Worm (Caenorhabditis elegans) whole organism, L4 larva: ENCODE results near the gene F08F1.9.

Experiments
- D1046.2 ChIP-seq: fragments of 200-800 bp; sonication (Bioruptor generic); IDR thresholded peaks from 2 replicates; pipeline ENCODE4 v1.3.6; 2022; ENCODE audit warnings: missing genetic modification characterization, missing compliant biosample characterization
- F26F4.8 ChIP-seq: fragments of 200-800 bp; sonication (Bioruptor generic); conservative IDR thresholded peaks from 2 replicates; pipeline ENCODE4 v1.3.6; 2022; ENCODE audit warnings: missing genetic modification characterization, missing compliant biosample characterization
- F37D6.2 ChIP-seq: sonication (generic microtip); optimal IDR thresholded peaks from 2 replicates; lab custom pipeline; 2016; ENCODE audit warnings: mild to moderate bottlenecking, missing genetic modification characterization, missing compliant biosample characterization
- F44E2.7 ChIP-seq: fragments of 200-800 bp; sonication (Bioruptor generic); IDR thresholded peaks from 2 replicates; pipeline ENCODE4 v2.1.2; 2022; ENCODE audit warnings: missing genetic modification characterization, missing compliant biosample characterization
- Y105C5A.15 ChIP-seq: fragments of 200-800 bp; sonication (Bioruptor generic); IDR thresholded peaks from 2 replicates; pipeline ENCODE4 v1.3.6; 2022; ENCODE audit warnings: missing genetic modification characterization, missing compliant biosample characterization
- ZK337.2 ChIP-seq: fragments of 200-800 bp; sonication (Bioruptor generic); IDR thresholded peaks from 2 replicates; pipeline ENCODE4 v1.3.6; 2022; ENCODE audit warnings: missing genetic modification reagents, missing genetic modification characterization, missing compliant biosample characterization
- aha-1 ChIP-seq: fragments of 150-350 bp; peaks from one replicate; lab custom pipeline; 2014; ENCODE audit warnings: missing biosample characterization, missing genetic modification characterization
- ama-1 ChIP-seq: fragments of 150-350 bp; optimal IDR thresholded peaks from 2 replicates; lab custom pipeline; 2014; ENCODE audit warnings: inconsistent platforms, mixed read lengths
- arid-1 ChIP-seq: fragments of 200-800 bp; sonication (Bioruptor generic); conservative IDR thresholded peaks from 2 replicates; pipeline ENCODE4 v1.3.6; 2022; ENCODE audit warnings: missing genetic modification reagents, missing genetic modification characterization, missing compliant biosample characterization
- attf-4 ChIP-seq: sonication (generic microtip); optimal IDR thresholded peaks from 3 replicates; lab custom pipeline; 2017; ENCODE audit warnings: missing biosample characterization, missing genetic modification characterization
- ceh-32 ChIP-seq: sonication (generic microtip); optimal IDR thresholded peaks from 2 replicates; lab custom pipeline; 2016; ENCODE audit warnings: mild to moderate bottlenecking, missing genetic modification characterization, missing compliant biosample characterization; ENCODE audit not compliant: poor library complexity
- ces-1 ChIP-seq: fragments of 150-350 bp; sonication (generic microtip); optimal IDR thresholded peaks from 4 replicates; lab custom pipeline; 2014; ENCODE audit warnings: missing biosample characterization, missing genetic modification reagents, missing genetic modification characterization
- daf-12 ChIP-seq: fragments of 150-350 bp; optimal IDR thresholded peaks from 2 replicates; lab custom pipeline; 2014; ENCODE audit warnings: missing biosample characterization, missing genetic modification reagents, missing genetic modification characterization
- daf-19 ChIP-seq: fragments of 200-800 bp; sonication (Bioruptor generic); conservative IDR thresholded peaks from 2 replicates; pipeline ENCODE4 v1.3.6; 2022; ENCODE audit warnings: missing genetic modification characterization, missing compliant biosample characterization
- dmd-6 ChIP-seq: fragments of 200-800 bp; sonication (Bioruptor generic); IDR thresholded peaks from 2 replicates; pipeline ENCODE4 v1.3.6; 2022; ENCODE audit warnings: missing genetic modification reagents, missing genetic modification characterization, missing compliant biosample characterization
- dmd-8 ChIP-seq: fragments of 200-800 bp; sonication (Bioruptor generic); IDR thresholded peaks from 2 replicates; pipeline ENCODE4 v1.3.6; 2022; ENCODE audit warnings: missing genetic modification characterization, missing compliant biosample characterization
- dpl-1 ChIP-seq: fragments of 150-350 bp; optimal IDR thresholded peaks from 2 replicates; lab custom pipeline; 2014; ENCODE audit warnings: missing biosample characterization, missing genetic modification reagents, missing genetic modification characterization
- dve-1 ChIP-seq: sonication (generic microtip); optimal IDR thresholded peaks from 2 replicates; lab custom pipeline; 2017; ENCODE audit warnings: antibody characterized with exemption, mild to moderate bottlenecking, missing genetic modification characterization, missing compliant biosample characterization; ENCODE audit not compliant: insufficient read depth
- egl-43 ChIP-seq: fragments of 200-800 bp; sonication (Bioruptor generic); IDR thresholded peaks from 2 replicates; pipeline ENCODE4 v1.3.6; 2022; ENCODE audit warnings: missing genetic modification reagents, missing genetic modification characterization, missing compliant biosample characterization
- fos-1 ChIP-seq: fragments of 150-350 bp; optimal IDR thresholded peaks from 2 replicates; lab custom pipeline; 2014; ENCODE audit warnings: missing biosample characterization, missing genetic modification characterization
- hlh-11 ChIP-seq: fragments of 200-800 bp; sonication (Bioruptor generic); optimal IDR thresholded peaks from 2 replicates; lab custom pipeline; 2018; ENCODE audit warnings: mild to moderate bottlenecking, missing genetic modification characterization, missing compliant biosample characterization
- jun-1 ChIP-seq: fragments of 150-350 bp; optimal IDR thresholded peaks from 2 replicates; lab custom pipeline; 2014; ENCODE audit warnings: missing biosample characterization, missing genetic modification reagents, missing genetic modification characterization
- lim-7 ChIP-seq: fragments of 200-800 bp; sonication (Bioruptor generic); IDR thresholded peaks from 2 replicates; pipeline ENCODE4 v1.3.6; 2022; ENCODE audit warnings: missing genetic modification characterization, missing compliant biosample characterization
- lin-1 ChIP-seq: fragments of 200-800 bp; sonication (Bioruptor generic); IDR thresholded peaks from 2 replicates; pipeline ENCODE4 v1.3.6; 2022; ENCODE audit warnings: missing genetic modification reagents, missing genetic modification characterization, missing compliant biosample characterization
- lir-3 ChIP-seq: sonication (generic microtip); optimal IDR thresholded peaks from 2 replicates; lab custom pipeline; 2016; ENCODE audit warnings: mild to moderate bottlenecking, missing genetic modification characterization, missing compliant biosample characterization
- madf-5 ChIP-seq, 2 experiments: fragments of 200-800 bp; sonication (Bioruptor generic); IDR thresholded peaks; 2 replicates each; pipeline ENCODE4 v1.3.6; 2022; ENCODE audit warnings: missing compliant biosample characterization in 2 of 2, missing genetic modification characterization in 2 of 2
- mdt-29 ChIP-seq: fragments of 200-800 bp; sonication (Bioruptor generic); IDR thresholded peaks from 2 replicates; pipeline ENCODE4 v1.3.6; 2022; ENCODE audit warnings: missing genetic modification reagents, missing genetic modification characterization, missing compliant biosample characterization
- mes-2 ChIP-seq: sonication (generic microtip); optimal IDR thresholded peaks from 2 replicates; lab custom pipeline; 2016; ENCODE audit warnings: missing genotype, mild to moderate bottlenecking, missing genetic modification characterization, missing compliant biosample characterization; ENCODE audit not compliant: poor library complexity, severe bottlenecking
- mxl-2 ChIP-seq: fragments of 200-800 bp; sonication (Bioruptor generic); conservative IDR thresholded peaks from 2 replicates; pipeline ENCODE4 v1.3.6; 2022; ENCODE audit warnings: missing genetic modification reagents, missing genetic modification characterization, missing compliant biosample characterization
- nhr-102 ChIP-seq: sonication (generic microtip); optimal IDR thresholded peaks from 2 replicates; lab custom pipeline; 2016; ENCODE audit warnings: mild to moderate bottlenecking, missing genetic modification characterization, moderate library complexity, missing compliant biosample characterization
- nhr-11 ChIP-seq: fragments of 150-350 bp; optimal IDR thresholded peaks from 2 replicates; lab custom pipeline; 2014; ENCODE audit warnings: missing biosample characterization, missing genetic modification characterization
- nhr-111 ChIP-seq: fragments of 200-800 bp; sonication (Bioruptor generic); optimal IDR thresholded peaks from 2 replicates; lab custom pipeline; 2018; ENCODE audit warnings: mild to moderate bottlenecking, missing genetic modification characterization, missing compliant biosample characterization
- nhr-28 ChIP-seq: fragments of 150-350 bp; optimal IDR thresholded peaks from 2 replicates; lab custom pipeline; 2014; ENCODE audit warnings: missing biosample characterization, missing genetic modification characterization
- nhr-42 ChIP-seq: fragments of 200-800 bp; sonication (Bioruptor generic); IDR thresholded peaks from 2 replicates; pipeline ENCODE4 v1.3.6; 2022; ENCODE audit warnings: missing genetic modification characterization, missing compliant biosample characterization
- nhr-48 ChIP-seq: sonication (generic microtip); optimal IDR thresholded peaks from 2 replicates; lab custom pipeline; 2016; ENCODE audit warnings: mild to moderate bottlenecking, missing genetic modification characterization, missing compliant biosample characterization
- nhr-6 ChIP-seq: fragments of 150-350 bp; optimal IDR thresholded peaks from 2 replicates; lab custom pipeline; 2014; ENCODE audit warnings: missing biosample characterization, missing genetic modification characterization
- set-16 ChIP-seq: fragments of 200-800 bp; sonication (Bioruptor generic); IDR thresholded peaks from 2 replicates; pipeline ENCODE4 v1.3.6; 2022; ENCODE audit warnings: missing genetic modification reagents, missing genetic modification characterization, missing compliant biosample characterization
- snpc-1.2 ChIP-seq: fragments of 200-800 bp; sonication (Bioruptor generic); IDR thresholded peaks from 2 replicates; pipeline ENCODE4 v1.3.6; 2022; ENCODE audit warnings: missing genetic modification reagents, missing genetic modification characterization, missing compliant biosample characterization
- tra-1 ChIP-seq: fragments of 200-800 bp; sonication (Bioruptor generic); IDR thresholded peaks from 2 replicates; pipeline ENCODE4 v1.3.6; 2022; ENCODE audit warnings: missing genetic modification reagents, missing genetic modification characterization, missing compliant biosample characterization
- unc-130 ChIP-seq: sonication (generic microtip); optimal IDR thresholded peaks from 2 replicates; lab custom pipeline; 2016; ENCODE audit warnings: missing genetic modification reagents, missing genetic modification characterization, missing compliant biosample characterization
- unc-39 ChIP-seq: sonication (generic microtip); optimal IDR thresholded peaks from 2 replicates; lab custom pipeline; 2017; ENCODE audit warnings: missing biosample characterization, missing genetic modification characterization
- unc-62 ChIP-seq, 3 experiments: fragments of 150-350 bp in 1 of 3; sonication (generic microtip); optimal IDR thresholded peaks in 2 of 3; peaks in 1 of 3; 1 replicate in 1 of 3; 2 replicates in 2 of 3; lab custom pipeline; 2014 to 2017; ENCODE audit warnings: missing biosample characterization in 3 of 3, missing genetic modification characterization in 3 of 3, missing genetic modification reagents in 3 of 3, missing genotype in 1 of 3
- vab-7 ChIP-seq: fragments of 200-800 bp; sonication (Bioruptor generic); IDR thresholded peaks from 2 replicates; pipeline ENCODE4 v1.3.6; 2022; ENCODE audit warnings: missing genetic modification reagents, missing genetic modification characterization, missing compliant biosample characterization
- zfp-2 ChIP-seq: sonication (generic microtip); optimal IDR thresholded peaks from 2 replicates; lab custom pipeline; 2016; ENCODE audit warnings: mild to moderate bottlenecking, missing genetic modification characterization, missing compliant biosample characterization
- zip-11 ChIP-seq: fragments of 200-800 bp; sonication (Bioruptor generic); IDR thresholded peaks from 2 replicates; pipeline ENCODE4 v1.3.6; 2022; ENCODE audit warnings: missing genetic modification characterization, missing compliant biosample characterization
- ztf-11 ChIP-seq: fragments of 150-350 bp; optimal IDR thresholded peaks from 2 replicates; lab custom pipeline; 2014; ENCODE audit warnings: missing biosample characterization, missing genetic modification characterization
- ztf-7 ChIP-seq: fragments of 150-350 bp; optimal IDR thresholded peaks from 2 replicates; lab custom pipeline; 2014; ENCODE audit warnings: missing biosample characterization, missing genetic modification characterization

Gene F08F1.9

DNA sequence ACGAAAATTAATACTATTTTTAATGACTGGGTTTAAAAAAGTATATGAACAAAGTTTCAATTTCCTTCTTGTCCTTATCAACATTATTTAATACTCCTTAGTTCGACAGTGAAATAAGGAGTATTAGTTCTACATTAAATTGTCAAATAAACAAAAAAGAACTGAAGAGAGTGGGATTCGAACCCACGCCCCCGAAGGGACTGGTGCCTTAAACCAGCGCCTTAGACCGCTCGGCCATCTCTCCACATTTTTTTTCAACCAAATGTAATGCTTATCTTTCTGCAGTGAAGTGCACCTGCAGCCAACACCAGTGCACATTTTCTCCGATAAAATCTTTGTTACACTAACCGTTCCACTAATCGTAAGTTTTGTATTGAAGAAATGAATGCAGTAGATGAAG lies 8.6 kb upstream of the F08F1.9 start (continued):
- TF ChIP-seq arid-1 (GFP tag; lab: Robert Waterston, UW) = 0 out of 2 replicates have a peak, but pooled peaks have one; percentile 39
- no peak for TF ChIP-seq nhr-28 (tag; lab: Kevin White, UChicago)
- TF ChIP-seq dpl-1 (GFP tag; lab: Kevin White, UChicago) = no peak
- TF ChIP-seq hlh-11 (tag; lab: Kevin White, UChicago) = no peak
- TF ChIP-seq dmd-6 (GFP tag; lab: Robert Waterston, UW) = no peak
- no peak for TF ChIP-seq Y105C5A.15
- no peak for TF ChIP-seq nhr-102 (tag; lab: Kevin White, UChicago)
- TF ChIP-seq D1046.2 (GFP tag; lab: Robert Waterston, UW) = no peak
- no peak for TF ChIP-seq nhr-11 (tag; lab: Kevin White, UChicago)
- peak; percentile 40; the same call in 1 of the 2 replicates for TF ChIP-seq tra-1
- no peak for TF ChIP-seq zip-11
- TF ChIP-seq mes-2 (tag; lab: Kevin White, UChicago) = peak; percentile 50
- TF ChIP-seq zfp-2 (tag; lab: Kevin White, UChicago) = no peak
- TF ChIP-seq daf-12 = no peak
- TF ChIP-seq vab-7 (GFP tag; lab: Robert Waterston, UW) = peak; percentile 47; the same call in 1 of the 2 replicates
- no peak for TF ChIP-seq lir-3 (tag; lab: Kevin White, UChicago)
- no peak for TF ChIP-seq ces-1 (GFP tag; lab: Kevin White, UChicago)
- TF ChIP-seq nhr-111 (GFP tag; lab: Kevin White, UChicago) = no peak
- no peak for TF ChIP-seq set-16 (GFP tag; lab: Robert Waterston, UW)
- no peak for TF ChIP-seq jun-1
- no peak for TF ChIP-seq ztf-7 (tag; lab: Kevin White, UChicago)
- no peak for TF ChIP-seq nhr-48
- TF ChIP-seq dve-1 (tag; lab: Kevin White, UChicago) = peak; percentile 46
- TF ChIP-seq mdt-29 (GFP tag; lab: Robert Waterston, UW) = no peak
- TF ChIP-seq unc-130 (GFP tag; lab: Kevin White, UChicago) = no peak
- no peak for TF ChIP-seq fos-1 (tag; lab: Kevin White, UChicago)
- no peak for TF ChIP-seq lin-1 (GFP tag; lab: Robert Waterston, UW)
- no peak for TF ChIP-seq mxl-2 (GFP tag; lab: Robert Waterston, UW)
- no peak for TF ChIP-seq madf-5 (GFP tag; IDR thresholded peaks at IDR 0.05; lab: Robert Waterston, UW)
- no peak for TF ChIP-seq ama-1
- no peak for TF ChIP-seq ztf-11

DNA sequence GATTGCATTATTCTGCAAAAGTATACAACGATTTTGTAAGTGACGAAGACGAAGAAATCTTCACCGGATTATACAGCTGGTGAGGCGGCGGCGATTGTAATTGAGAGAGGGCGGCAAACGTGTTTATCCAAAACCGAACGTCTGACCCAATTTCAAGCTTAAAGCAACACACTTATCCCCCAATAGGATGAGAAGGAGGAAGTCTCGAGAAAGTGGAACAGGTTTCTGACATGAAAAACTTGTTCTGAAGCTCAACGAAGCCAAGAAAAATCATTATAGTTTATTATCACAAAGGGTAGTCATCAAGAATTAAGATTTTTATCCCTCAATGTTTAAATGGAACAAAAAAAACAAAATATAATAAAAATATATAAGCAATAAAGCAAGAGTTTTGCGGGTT lies 7.7 kb upstream of the F08F1.9 start, which contains the start of gene spp-13:
TSS of gene spp-13 (minus strand) at position 143 of the 400 bp plus-strand sequence.
- TF ChIP-seq mes-2 (tag; lab: Kevin White, UChicago) (no peak), hlh-11 (tag; lab: Kevin White, UChicago) (peak; percentile 43), nhr-42 (GFP tag; lab: Robert Waterston, UW) (peak; percentile 24; the same call in 1 of the 2 replicates)

DNA sequence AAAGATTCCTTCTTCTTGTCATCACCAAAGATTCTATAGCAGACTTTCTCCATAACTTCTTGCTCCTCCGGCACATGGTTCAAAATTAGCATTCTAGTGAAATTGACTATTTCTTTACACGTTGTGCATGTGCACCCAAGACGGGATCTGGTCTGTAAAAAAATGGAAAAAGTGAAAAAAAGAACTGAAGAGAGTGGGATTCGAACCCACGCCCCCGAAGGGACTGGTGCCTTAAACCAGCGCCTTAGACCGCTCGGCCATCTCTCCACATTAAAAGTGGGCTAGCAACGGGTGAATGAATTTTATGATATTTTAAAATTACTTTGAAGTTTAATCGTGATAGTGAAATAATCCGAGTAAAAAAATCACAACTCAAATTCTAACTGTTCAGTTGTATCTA lies 7.1 kb upstream of the F08F1.9 start:
- TF ChIP-seq unc-130 (GFP tag; lab: Kevin White, UChicago) (no peak), tra-1 (peak; percentile 13; the same call in 1 of the 2 replicates), mdt-29 (GFP tag; lab: Robert Waterston, UW) (0 out of 2 replicates have a peak, but pooled peaks have one; percentile 21), lim-7 (GFP tag; lab: Robert Waterston, UW) (peak; percentile 69; the same call in 1 of the 2 replicates), F44E2.7 (GFP tag; lab: Robert Waterston, UW) (0 out of 2 replicates have a peak, but pooled peaks have one; percentile 23), daf-19 (GFP tag; lab: Robert Waterston, UW) (no peak), dmd-8 (GFP tag; lab: Robert Waterston, UW) (peak; percentile 80), nhr-6 (tag; lab: Kevin White, UChicago) (no peak), egl-43 (peak; percentile 66; the same call in 1 of the 2 replicates), ceh-32 (tag; lab: Kevin White, UChicago) (no peak), unc-39 (tag; lab: Kevin White, UChicago) (no peak), mxl-2 (GFP tag; lab: Robert Waterston, UW) (no peak), unc-62 (GFP tag; optimal IDR thresholded peaks at IDR 0.05 in 1 of 2; lab: Kevin White, UChicago) (peak in 1 of 2 experiments; percentile 23), unc-62 (tag; optimal IDR thresholded peaks at IDR 0.05; lab: Kevin White, UChicago) (no peak), F37D6.2 (tag; lab: Kevin White, UChicago) (no peak), aha-1 (tag; lab: Kevin White, UChicago) (peak; percentile 72), F26F4.8 (0 out of 2 replicates have a peak, but pooled peaks have one; percentile 57), ZK337.2 (GFP tag; lab: Robert Waterston, UW) (no peak), dmd-6 (GFP tag; lab: Robert Waterston, UW) (no peak; the same call in 1 of the 2 replicates), attf-4 (tag; lab: Kevin White, UChicago) (no peak), vab-7 (GFP tag; lab: Robert Waterston, UW) (0 out of 2 replicates have a peak, but pooled peaks have one; percentile 23), snpc-1.2 (GFP tag; lab: Robert Waterston, UW) (peak; percentile 67)
